Fruit fly (Drosophila melanogaster) whole organism, embryonic: Measurements from ENCODE around the gene Pmm2.

Experiments used
- Ada2b ChIP-seq: fragments of 200-800 bp; sonication (Bioruptor generic); IDR thresholded peaks from 2 replicates; pipeline ENCODE4 v1.3.6; 2022; ENCODE audit warnings: missing biosample characterization, missing genetic modification characterization
- Adf1 ChIP-seq: fragments of 200-800 bp; sonication (Bioruptor generic); IDR thresholded peaks from 2 replicates; pipeline ENCODE4 v1.3.6; 2022; ENCODE audit warnings: missing biosample characterization, missing genetic modification characterization
- Aef1 ChIP-seq: fragments of 200-800 bp; sonication (Bioruptor generic); IDR thresholded peaks from 3 replicates; pipeline ENCODE4 v1.3.6; 2022; ENCODE audit warnings: missing biosample characterization, missing genetic modification characterization
- Atf3 ChIP-seq: fragments of 200-800 bp; sonication (Bioruptor generic); optimal IDR thresholded peaks from 3 replicates; lab custom pipeline; 2016; ENCODE audit warnings: missing biosample characterization, missing genetic modification characterization
- CG10431 ChIP-seq: fragments of 200-800 bp; sonication (Bioruptor generic); optimal IDR thresholded peaks from 3 replicates; lab custom pipeline; 2018; ENCODE audit warnings: missing biosample characterization, mild to moderate bottlenecking, missing genetic modification characterization
- CG12299 ChIP-seq: fragments of 200-800 bp; sonication (Bioruptor generic); optimal IDR thresholded peaks from 2 replicates; lab custom pipeline; 2018; ENCODE audit warnings: missing biosample characterization, mild to moderate bottlenecking, missing genetic modification characterization
- CG14710 ChIP-seq: fragments of 200-800 bp; sonication (Bioruptor generic); optimal IDR thresholded peaks from 3 replicates; lab custom pipeline; 2019; ENCODE audit warnings: missing biosample characterization, mild to moderate bottlenecking, missing genetic modification characterization, moderate library complexity
- CG14860 ChIP-seq: fragments of 200-800 bp; sonication (Bioruptor generic); IDR thresholded peaks from 3 replicates; pipeline ENCODE4 v1.3.6; 2022; ENCODE audit warnings: missing biosample characterization, missing genetic modification characterization; ENCODE audit not compliant: partially characterized antibody
- CG1647 ChIP-seq: fragments of 200-800 bp; sonication (Bioruptor generic); optimal IDR thresholded peaks from 3 replicates; lab custom pipeline; 2016; ENCODE audit warnings: missing biosample characterization, missing genetic modification characterization
- CG16863 ChIP-seq: fragments of 200-800 bp; sonication (Bioruptor generic); optimal IDR thresholded peaks from 3 replicates; lab custom pipeline; 2016; ENCODE audit warnings: missing biosample characterization, missing genetic modification characterization
- CG17361 ChIP-seq: fragments of 200-800 bp; sonication (Bioruptor generic); IDR thresholded peaks from 3 replicates; pipeline ENCODE4 v1.3.6; 2022; ENCODE audit warnings: missing biosample characterization, missing genetic modification characterization
- CG17829 ChIP-seq: fragments of 200-800 bp; optimal IDR thresholded peaks from 2 replicates; lab custom pipeline; 2019; ENCODE audit warnings: missing biosample characterization, mild to moderate bottlenecking, missing genetic modification characterization, moderate library complexity
- CG18262 ChIP-seq: fragments of 200-800 bp; optimal IDR thresholded peaks from 3 replicates; lab custom pipeline; 2019; ENCODE audit warnings: missing biosample characterization, mild to moderate bottlenecking, missing genetic modification characterization, moderate library complexity
- CG2129 ChIP-seq: fragments of 200-800 bp; sonication (Bioruptor generic); IDR thresholded peaks from 2 replicates; pipeline ENCODE4 v1.3.6; 2022; ENCODE audit warnings: missing biosample characterization, missing genetic modification characterization; ENCODE audit not compliant: partially characterized antibody
- CG2678 ChIP-seq: fragments of 200-800 bp; sonication (Bioruptor generic); optimal IDR thresholded peaks from 3 replicates; lab custom pipeline; 2019; ENCODE audit warnings: missing biosample characterization, mild to moderate bottlenecking, missing genetic modification characterization, moderate library complexity
- CG43689 ChIP-seq: fragments of 200-800 bp; sonication (Bioruptor generic); IDR thresholded peaks from 2 replicates; pipeline ENCODE4 v1.3.6; 2022; ENCODE audit warnings: missing biosample characterization, missing genetic modification characterization
- CG4854 ChIP-seq: fragments of 200-800 bp; sonication (Bioruptor generic); optimal IDR thresholded peaks from 2 replicates; lab custom pipeline; 2016; ENCODE audit warnings: missing biosample characterization, missing genetic modification characterization, inconsistent platforms
- CG7556 ChIP-seq: fragments of 200-800 bp; sonication (Bioruptor generic); optimal IDR thresholded peaks from 2 replicates; lab custom pipeline; 2017; ENCODE audit warnings: missing biosample characterization, mild to moderate bottlenecking, missing genetic modification characterization
- CG7839 ChIP-seq: fragments of 200-800 bp; sonication (Bioruptor generic); optimal IDR thresholded peaks from 3 replicates; lab custom pipeline; 2018; ENCODE audit warnings: missing biosample characterization, mild to moderate bottlenecking, missing genetic modification characterization, moderate library complexity
- CG8388 ChIP-seq: fragments of 200-800 bp; sonication (Bioruptor generic); optimal IDR thresholded peaks from 2 replicates; lab custom pipeline; 2019; ENCODE audit warnings: missing biosample characterization, mild to moderate bottlenecking, missing genetic modification characterization, moderate library complexity
- CG8478 ChIP-seq: fragments of >200 bp; optimal IDR thresholded peaks from 2 replicates; lab custom pipeline; 2018
- CG8944 ChIP-seq: fragments of 200-800 bp; sonication (Bioruptor generic); optimal IDR thresholded peaks from 3 replicates; lab custom pipeline; 2016; ENCODE audit warnings: missing biosample characterization, missing genetic modification characterization
- CG9437 ChIP-seq: fragments of 200-800 bp; sonication (Bioruptor generic); optimal IDR thresholded peaks from 2 replicates; lab custom pipeline; 2018; ENCODE audit warnings: missing biosample characterization, mild to moderate bottlenecking, missing genetic modification characterization
- CrebB ChIP-seq: fragments of 200-800 bp; sonication (Bioruptor generic); optimal IDR thresholded peaks from 3 replicates; lab custom pipeline; 2018; ENCODE audit warnings: missing biosample characterization, mild to moderate bottlenecking, missing genetic modification characterization
- Fer1 ChIP-seq: fragments of 200-800 bp; sonication (Bioruptor generic); optimal IDR thresholded peaks from 2 replicates; lab custom pipeline; 2017; ENCODE audit warnings: missing biosample characterization, mild to moderate bottlenecking, missing genetic modification characterization
- Hmr ChIP-seq: fragments of 200-800 bp; sonication (Bioruptor generic); optimal IDR thresholded peaks from 3 replicates; lab custom pipeline; 2017; ENCODE audit warnings: mild to moderate bottlenecking, missing biosample characterization, missing genetic modification reagents, missing genetic modification characterization
- Hmx ChIP-seq: fragments of 200-800 bp; sonication (Bioruptor generic); optimal IDR thresholded peaks from 2 replicates; lab custom pipeline; 2016; ENCODE audit warnings: missing biosample characterization, missing genetic modification characterization
- Lpt ChIP-seq: fragments of >200 bp; optimal IDR thresholded peaks from 2 replicates; lab custom pipeline; 2018; ENCODE audit warnings: missing biosample characterization, missing genetic modification characterization
- MESR4 ChIP-seq: fragments of 200-800 bp; sonication (Bioruptor generic); optimal IDR thresholded peaks from 2 replicates; lab custom pipeline; 2018; ENCODE audit warnings: missing biosample characterization, mild to moderate bottlenecking, missing genetic modification characterization, moderate library complexity
- PHDP ChIP-seq: fragments of 200-800 bp; sonication (Bioruptor generic); optimal IDR thresholded peaks from 3 replicates; lab custom pipeline; 2018; ENCODE audit warnings: missing biosample characterization, mild to moderate bottlenecking, missing genetic modification characterization, moderate library complexity
- Poxn ChIP-seq: fragments of 200-800 bp; sonication (Bioruptor generic); IDR thresholded peaks from 2 replicates; pipeline ENCODE4 v1.3.6; 2022; ENCODE audit warnings: missing biosample characterization, missing genetic modification characterization
- Rx ChIP-seq: fragments of 200-800 bp; sonication (Bioruptor generic); IDR thresholded peaks from 2 replicates; pipeline ENCODE4 v1.3.6; 2022; ENCODE audit warnings: missing biosample characterization, missing genetic modification characterization
- Xrp1 ChIP-seq: fragments of 200-800 bp; sonication (Bioruptor generic); IDR thresholded peaks from 2 replicates; pipeline ENCODE4 v1.3.6; 2022; ENCODE audit warnings: missing biosample characterization, missing genetic modification characterization
- al ChIP-seq: fragments of 200-800 bp; sonication (Bioruptor generic); IDR thresholded peaks from 2 replicates; pipeline ENCODE4 v1.3.6; 2022; ENCODE audit warnings: missing biosample characterization, missing genetic modification characterization
- bab2 ChIP-seq: fragments of 200-800 bp; sonication (Bioruptor generic); optimal IDR thresholded peaks from 2 replicates; lab custom pipeline; 2016; ENCODE audit warnings: missing biosample characterization, missing genetic modification characterization
- bowl ChIP-seq: fragments of 200-800 bp; sonication (Bioruptor generic); IDR thresholded peaks from 2 replicates; pipeline ENCODE4 v1.3.6; 2022; ENCODE audit warnings: missing biosample characterization, missing genetic modification characterization
- chinmo ChIP-seq: fragments of 200-800 bp; sonication (Bioruptor generic); IDR thresholded peaks from 4 replicates; pipeline ENCODE4 v1.3.6; 2022; ENCODE audit warnings: missing biosample characterization, missing genetic modification characterization; ENCODE audit not compliant: partially characterized antibody
- cwo ChIP-seq: fragments of 200-800 bp; sonication (Bioruptor generic); optimal IDR thresholded peaks from 3 replicates; lab custom pipeline; 2017; ENCODE audit warnings: missing biosample characterization, missing genetic modification characterization, mild to moderate bottlenecking, moderate library complexity, missing genetic modification reagents
- fd3F ChIP-seq: fragments of 200-800 bp; sonication (Bioruptor generic); optimal IDR thresholded peaks from 2 replicates; lab custom pipeline; 2018; ENCODE audit warnings: missing biosample characterization, mild to moderate bottlenecking, missing genetic modification characterization, moderate library complexity
- ham ChIP-seq: fragments of 200-800 bp; sonication (Bioruptor generic); IDR thresholded peaks from 2 replicates; pipeline ENCODE4 v1.3.6; 2022; ENCODE audit warnings: missing biosample characterization, missing genetic modification characterization
- inv ChIP-seq: fragments of 200-800 bp; sonication (Bioruptor generic); IDR thresholded peaks from 2 replicates; pipeline ENCODE4 v1.3.6; 2022; ENCODE audit warnings: missing biosample characterization, missing genetic modification characterization; ENCODE audit not compliant: partially characterized antibody
- jumu ChIP-seq: fragments of 200-800 bp; sonication (Bioruptor generic); optimal IDR thresholded peaks from 3 replicates; lab custom pipeline; 2016; ENCODE audit warnings: missing biosample characterization, missing genetic modification characterization
- pfk ChIP-seq: fragments of 200-800 bp; sonication (Bioruptor generic); optimal IDR thresholded peaks from 2 replicates; lab custom pipeline; 2018; ENCODE audit warnings: missing biosample characterization, mild to moderate bottlenecking, missing genetic modification characterization, moderate library complexity
- row ChIP-seq: fragments of 200-800 bp; sonication (Bioruptor generic); IDR thresholded peaks from 3 replicates; pipeline ENCODE4 v1.3.6; 2022; ENCODE audit warnings: missing biosample characterization, missing genetic modification characterization
- schlank ChIP-seq: fragments of 200-800 bp; sonication (Bioruptor generic); optimal IDR thresholded peaks from 2 replicates; lab custom pipeline; 2018; ENCODE audit warnings: missing biosample characterization, mild to moderate bottlenecking, missing genetic modification characterization
- seq ChIP-seq: fragments of 200-800 bp; sonication (Bioruptor generic); IDR thresholded peaks from 2 replicates; pipeline ENCODE4 v1.3.6; 2022; ENCODE audit warnings: missing biosample characterization, missing genetic modification characterization
- slp2 ChIP-seq: fragments of 200-800 bp; sonication (Bioruptor generic); optimal IDR thresholded peaks from 2 replicates; lab custom pipeline; 2016; ENCODE audit warnings: missing biosample characterization, missing genetic modification characterization
- ssp ChIP-seq: fragments of 200-800 bp; sonication (Bioruptor generic); IDR thresholded peaks from 2 replicates; pipeline ENCODE4 v1.3.6; 2022; ENCODE audit warnings: missing biosample characterization, missing genetic modification characterization
- trem ChIP-seq: fragments of 200-800 bp; optimal IDR thresholded peaks from 3 replicates; lab custom pipeline; 2019; ENCODE audit warnings: missing biosample characterization, mild to moderate bottlenecking, missing genetic modification characterization, moderate library complexity
- trh ChIP-seq: fragments of 200-800 bp; sonication (Bioruptor generic); optimal IDR thresholded peaks from 2 replicates; lab custom pipeline; 2016; ENCODE audit warnings: missing biosample characterization, missing genetic modification characterization
- twi ChIP-seq: fragments of 200-800 bp; optimal IDR thresholded peaks from 2 replicates; lab custom pipeline; 2019; ENCODE audit warnings: missing biosample characterization, mild to moderate bottlenecking, missing genetic modification characterization, moderate library complexity

The Pmm2 gene

dm6 chr3L:12514762-12515215 lies 19.6 kb upstream of the Pmm2 start, which contains the start of the genes sti and tral (continued):
- TF ChIP-seq CG2678 (tag; lab: Kevin White, UChicago), result peak; percentile 82
- peak; percentile 75 for TF ChIP-seq CG7839 (tag; lab: Kevin White, UChicago)
- peak; percentile 69 for TF ChIP-seq twi (tag; lab: Kevin White, UChicago)
- TF ChIP-seq row, result peak; percentile 88
- 0 out of 2 replicates have a peak, but pooled peaks have one; percentile 50 for TF ChIP-seq bowl
- peak; percentile 95 for TF ChIP-seq CG1647
- peak; percentile 52; the same call in 1 of the 2 replicates for TF ChIP-seq ham (GFP tag; lab: Robert Waterston, UW)
- TF ChIP-seq chinmo, result 0 out of 4 replicates have a peak, but pooled peaks have one; percentile 16
- TF ChIP-seq CG8944 (GFP tag; lab: Kevin White, UChicago), result peak; percentile 95
- TF ChIP-seq CG14710 (tag; lab: Kevin White, UChicago), result peak; percentile 93
- peak; percentile 97 for TF ChIP-seq jumu (GFP tag; lab: Kevin White, UChicago)
- TF ChIP-seq Xrp1 (GFP tag; lab: Robert Waterston, UW), result peak; percentile 84
- TF ChIP-seq Hmr, result peak; percentile 90
- TF ChIP-seq ssp, result peak; percentile 70
- TF ChIP-seq Adf1 (GFP tag; lab: Robert Waterston, UW), result peak; percentile 93
- peak; percentile 61 for TF ChIP-seq CG9437 (GFP tag; lab: Kevin White, UChicago)
- TF ChIP-seq pfk, result peak; percentile 54
- TF ChIP-seq al (GFP tag; lab: Robert Waterston, UW), result peak; percentile 81
- TF ChIP-seq CG4854, result peak; percentile 88
- TF ChIP-seq bab2 (GFP tag; lab: Kevin White, UChicago), result peak; percentile 96
- no peak for TF ChIP-seq Lpt (GFP tag; lab: Kevin White, UChicago)
- peak; percentile 68 for TF ChIP-seq CG12299 (tag; lab: Kevin White, UChicago)
- peak; percentile 97 for TF ChIP-seq trem (tag; lab: Kevin White, UChicago)
- TF ChIP-seq Aef1 (GFP tag; lab: Robert Waterston, UW), result peak; percentile 84
- no peak for TF ChIP-seq inv (GFP tag; lab: Robert Waterston, UW)
- peak; percentile 84 for TF ChIP-seq PHDP (tag; lab: Kevin White, UChicago)
- peak; percentile 69 for TF ChIP-seq CG8388 (GFP tag; lab: Kevin White, UChicago)
- TF ChIP-seq Ada2b (GFP tag; lab: Robert Waterston, UW), result peak; percentile 74
- TF ChIP-seq CG16863 (GFP tag; lab: Kevin White, UChicago), result peak; percentile 92
- peak; percentile 72 for TF ChIP-seq schlank
- peak; percentile 86 for TF ChIP-seq seq (GFP tag; lab: Robert Waterston, UW)
- TF ChIP-seq CrebB (tag; lab: Kevin White, UChicago), result peak; percentile 75
- TF ChIP-seq Fer1 (GFP tag; lab: Kevin White, UChicago), result peak; percentile 92
- peak; percentile 90 for TF ChIP-seq slp2
- TF ChIP-seq CG14860 (GFP tag; lab: Robert Waterston, UW), result no peak
- peak; percentile 67 for TF ChIP-seq CG10431 (GFP tag; lab: Kevin White, UChicago)
- TF ChIP-seq trh (GFP tag; lab: Kevin White, UChicago), result peak; percentile 83
- peak; percentile 79 for TF ChIP-seq Rx (GFP tag; lab: Robert Waterston, UW)
- TF ChIP-seq MESR4 (GFP tag; lab: Kevin White, UChicago), result peak; percentile 86
- TF ChIP-seq CG18262 (tag; lab: Kevin White, UChicago), result peak; percentile 79
- peak; percentile 90 for TF ChIP-seq Atf3 (GFP tag; lab: Kevin White, UChicago)
- TF ChIP-seq CG8478 (lab: Kevin White, UChicago), result no peak
- TF ChIP-seq Hmx (GFP tag; lab: Kevin White, UChicago), result peak; percentile 55
- peak; percentile 77 for TF ChIP-seq cwo (GFP tag; lab: Kevin White, UChicago)
- TF ChIP-seq Poxn, result peak; percentile 76
- TF ChIP-seq CG43689, result peak; percentile 24; the same call in 1 of the 2 replicates
- TF ChIP-seq CG17829 (tag; lab: Kevin White, UChicago), result peak; percentile 91
- peak; percentile 88 for TF ChIP-seq CG17361 (GFP tag; lab: Robert Waterston, UW)
- peak; percentile 73 for TF ChIP-seq fd3F (GFP tag; lab: Kevin White, UChicago)
- TF ChIP-seq CG7556 (GFP tag; lab: Kevin White, UChicago), result peak; percentile 67
- TF ChIP-seq CG2129 (GFP tag; lab: Robert Waterston, UW), result no peak
